Worm (Caenorhabditis elegans) whole organism, L4/young adult: Measurements from ENCODE around the gene oac-15.

Source experiments
- W03F9.2 ChIP-seq: fragments of 150-350 bp; optimal IDR thresholded peaks from 2 replicates; lab custom pipeline; 2014; ENCODE audit warnings: missing biosample characterization, missing genetic modification characterization
- dao-5 ChIP-seq: sonication (generic microtip); optimal IDR thresholded peaks from 2 replicates; lab custom pipeline; 2016; ENCODE audit warnings: missing genotype, missing genetic modification characterization, moderate library complexity, missing compliant biosample characterization
- him-1 ChIP-seq: sonication (generic microtip); optimal IDR thresholded peaks from 2 replicates; lab custom pipeline; 2016; ENCODE audit warnings: missing genotype, missing genetic modification reagents, missing genetic modification characterization, missing compliant biosample characterization

ce11 chrV:16244078-16244477 lies 34.3 kb upstream of the oac-15 start, which contains the start of gene srh-104:
- TF ChIP-seq W03F9.2 (tag; lab: Kevin White, UChicago) (no peak), him-1 (tag; lab: Kevin White, UChicago) (no peak), dao-5 (tag; lab: Kevin White, UChicago) (no peak)
